Fruit fly (Drosophila melanogaster) whole organism, prepupa: ENCODE data around the gene Sema1a.

Experiments used
- Blimp-1 ChIP-seq: fragments of 200-800 bp; sonication (Bioruptor generic); optimal IDR thresholded peaks from 3 replicates; lab custom pipeline; 2017; ENCODE audit warnings: missing biosample characterization, missing genetic modification characterization, mild to moderate bottlenecking, moderate library complexity, missing genetic modification reagents
- CG11762 ChIP-seq: fragments of 200-800 bp; sonication (Bioruptor generic); optimal IDR thresholded peaks from 3 replicates; lab custom pipeline; 2016; ENCODE audit warnings: missing biosample characterization, missing genetic modification characterization; ENCODE audit not compliant: insufficient read depth
- CG15336 ChIP-seq: fragments of 200-800 bp; sonication (Bioruptor generic); IDR thresholded peaks from 2 replicates; pipeline ENCODE4 v1.3.6; 2022; ENCODE audit warnings: missing biosample characterization, missing genetic modification characterization
- CG6792 ChIP-seq: fragments of 200-800 bp; sonication (Bioruptor generic); optimal IDR thresholded peaks from 3 replicates; lab custom pipeline; 2016; ENCODE audit warnings: missing biosample characterization, missing genetic modification characterization
- CG6854 ChIP-seq: fragments of 200-800 bp; sonication (Bioruptor generic); optimal IDR thresholded peaks from 2 replicates; lab custom pipeline; 2017; ENCODE audit warnings: missing biosample characterization, mild to moderate bottlenecking, missing genetic modification characterization
- CG8119 ChIP-seq: fragments of 200-800 bp; sonication (Bioruptor generic); IDR thresholded peaks from 3 replicates; pipeline ENCODE4 v1.3.6; 2022; ENCODE audit warnings: missing biosample characterization, missing genetic modification characterization
- Hr39 ChIP-seq: fragments of 200-800 bp; sonication (Bioruptor generic); optimal IDR thresholded peaks from 2 replicates; lab custom pipeline; 2016; ENCODE audit warnings: missing biosample characterization, missing genetic modification characterization
- OdsH ChIP-seq: fragments of 200-800 bp; sonication (Bioruptor generic); optimal IDR thresholded peaks from 3 replicates; lab custom pipeline; 2016; ENCODE audit warnings: missing biosample characterization, missing genetic modification characterization
- lz ChIP-seq: fragments of 200-800 bp; sonication (Bioruptor generic); optimal IDR thresholded peaks from 3 replicates; lab custom pipeline; 2016; ENCODE audit warnings: missing biosample characterization, missing genetic modification characterization
- vri ChIP-seq: fragments of 200-800 bp; sonication (Bioruptor generic); optimal IDR thresholded peaks from 3 replicates; lab custom pipeline; 2016; ENCODE audit warnings: missing biosample characterization, mild to moderate bottlenecking, missing genetic modification characterization

- no peak for TF ChIP-seq CG8119 (GFP tag; lab: Robert Waterston, UW)
- TF ChIP-seq OdsH (GFP tag; lab: Kevin White, UChicago): peak; percentile 56
- peak; percentile 84 for TF ChIP-seq vri (GFP tag; lab: Kevin White, UChicago)
- TF ChIP-seq Hr39 (GFP tag; lab: Kevin White, UChicago): peak; percentile 42
- no peak for TF ChIP-seq CG15336 (GFP tag; lab: Robert Waterston, UW)
- TF ChIP-seq CG11762 (GFP tag; lab: Kevin White, UChicago): peak; percentile 8
- no peak for TF ChIP-seq Blimp-1
- TF ChIP-seq CG6854 (GFP tag; lab: Kevin White, UChicago): no peak
- TF ChIP-seq CG6792: peak; percentile 46
- peak; percentile 45 for TF ChIP-seq lz (GFP tag; lab: Kevin White, UChicago)
Measured at dm6 chr2L:8517256-8517694, 24.7 kb upstream of the Sema1a start, which contains the start of the genes mRpL51 and Uba4.
